Worm (Caenorhabditis elegans): ENCODE data around the gene T24C4.5.

T24C4.5 gene

ce11 chrIII:907311-907710 is 27.8 kb upstream of the T24C4.5 start, which contains the start of gene F23H11.4:
Gene F23H11.4 (minus strand): TSS chrIII:907539.
- TF ChIP-seq fkh-10 (GFP tag; optimal IDR thresholded peaks at IDR 0.05), result no peak
- TF ChIP-seq hlh-15 (tag; optimal IDR thresholded peaks at IDR 0.05), result no peak
- TF ChIP-seq pqm-1 (tag; optimal IDR thresholded peaks at IDR 0.05), result no peak
- no peak for TF ChIP-seq dmd-4 (tag; optimal IDR thresholded peaks at IDR 0.05; ENCODE audit: borderline replicate concordance)
- no peak for TF ChIP-seq ets-4 (tag; optimal IDR thresholded peaks at IDR 0.05)
- TF ChIP-seq pros-1 (tag; optimal IDR thresholded peaks at IDR 0.05), result no peak
- TF ChIP-seq syd-9 (tag; optimal IDR thresholded peaks at IDR 0.05), result no peak
- TF ChIP-seq ztf-16 (tag; optimal IDR thresholded peaks at IDR 0.05), result no peak
- no peak for TF ChIP-seq tbx-2 (tag; optimal IDR thresholded peaks at IDR 0.05)
- no peak for TF ChIP-seq pat-9 (tag; optimal IDR thresholded peaks at IDR 0.05)
- TF ChIP-seq unc-42 (tag; optimal IDR thresholded peaks at IDR 0.05), result no peak
- TF ChIP-seq sdc-2 (tag; optimal IDR thresholded peaks at IDR 0.05), result no peak
- no peak for TF ChIP-seq lin-11 (tag; optimal IDR thresholded peaks at IDR 0.05)
- TF ChIP-seq ceh-18 (tag; optimal IDR thresholded peaks at IDR 0.05), result no peak
- no peak for TF ChIP-seq pag-3 (tag; optimal IDR thresholded peaks at IDR 0.05; ENCODE audit: borderline replicate concordance)
- TF ChIP-seq elt-2 (tag; optimal IDR thresholded peaks at IDR 0.05), result no peak
- TF ChIP-seq ceh-34 (tag; optimal IDR thresholded peaks at IDR 0.05), result no peak
- TF ChIP-seq ceh-2 (tag; optimal IDR thresholded peaks at IDR 0.05), result no peak

- no peak for TF ChIP-seq unc-55 (GFP tag; optimal IDR thresholded peaks at IDR 0.05)
- TF ChIP-seq nhr-232 (tag; optimal IDR thresholded peaks at IDR 0.05), result no peak
- TF ChIP-seq fkh-6 (tag; optimal IDR thresholded peaks at IDR 0.05), result no peak
- TF ChIP-seq eyg-1 (tag; optimal IDR thresholded peaks at IDR 0.05), result no peak
- no peak for TF ChIP-seq fkh-10 (GFP tag; optimal IDR thresholded peaks at IDR 0.05)
- no peak for TF ChIP-seq che-1 (tag; optimal IDR thresholded peaks at IDR 0.05)
- TF ChIP-seq F13H6.1 (tag; optimal IDR thresholded peaks at IDR 0.05), result no peak
- no peak for TF ChIP-seq ceh-31 (tag; optimal IDR thresholded peaks at IDR 0.05)
- TF ChIP-seq hlh-13 (GFP tag; optimal IDR thresholded peaks at IDR 0.05), result no peak
- no peak for TF ChIP-seq ceh-9 (tag; optimal IDR thresholded peaks at IDR 0.05)
- TF ChIP-seq ama-1 (optimal IDR thresholded peaks at IDR 0.05), result no peak
- no peak for TF ChIP-seq odd-2 (tag; optimal IDR thresholded peaks at IDR 0.05)
- TF ChIP-seq unc-86 (tag; optimal IDR thresholded peaks at IDR 0.05), result no peak
These were observed 22.2 kb upstream of the T24C4.5 start for ce11 chrIII:901600-902250.

ce11 chrIII:901148-901547 is 21.6 kb upstream of the T24C4.5 start, which contains the start of gene sucl-2:
Gene sucl-2 (minus strand): TSS chrIII:901412.
- TF ChIP-seq gmeb-2 (tag; optimal IDR thresholded peaks at IDR 0.05), result no peak
- TF ChIP-seq hlh-13 (GFP tag; optimal IDR thresholded peaks at IDR 0.05), result no peak
- TF ChIP-seq ets-4 (tag; optimal IDR thresholded peaks at IDR 0.05), result no peak
- no peak for TF ChIP-seq nfya-1 (tag; optimal IDR thresholded peaks at IDR 0.05)
- TF ChIP-seq unc-55 (GFP tag; optimal IDR thresholded peaks at IDR 0.05), result no peak
- no peak for TF ChIP-seq ceh-6 (GFP tag; optimal IDR thresholded peaks at IDR 0.05)
- TF ChIP-seq pat-9 (tag; optimal IDR thresholded peaks at IDR 0.05), result no peak
- no peak for TF ChIP-seq hlh-6 (tag; optimal IDR thresholded peaks at IDR 0.05)
- no peak for TF ChIP-seq rnt-1 (tag; optimal IDR thresholded peaks at IDR 0.05)
- TF ChIP-seq ahr-1 (tag; optimal IDR thresholded peaks at IDR 0.05), result no peak
- TF ChIP-seq ceh-30 (tag; optimal IDR thresholded peaks at IDR 0.05), result no peak
- TF ChIP-seq mec-3 (tag; optimal IDR thresholded peaks at IDR 0.05; ENCODE audit: borderline replicate concordance), result no peak
- no peak for TF ChIP-seq sox-2 (GFP tag; IDR thresholded peaks at IDR 0.05)
- no peak for TF ChIP-seq npax-4 (tag; optimal IDR thresholded peaks at IDR 0.05)
- no peak for TF ChIP-seq lim-6 (tag; optimal IDR thresholded peaks at IDR 0.05)
- TF ChIP-seq ceh-19 (GFP tag; optimal IDR thresholded peaks at IDR 0.05), result no peak
- TF ChIP-seq elt-2 (tag; optimal IDR thresholded peaks at IDR 0.05), result no peak
- no peak for TF ChIP-seq ztf-16 (tag; optimal IDR thresholded peaks at IDR 0.05)
- TF ChIP-seq sdc-2 (tag; optimal IDR thresholded peaks at IDR 0.05), result no peak

Measured in whole organism, late embryonic.